Fruit fly (Drosophila melanogaster) whole organism, adult: ENCODE data around the gene CG10638.

ENCODE experiments used
- CG11617 ChIP-seq: fragments of 200-800 bp; sonication (Bioruptor generic); optimal IDR thresholded peaks from 2 replicates; lab custom pipeline; 2017; ENCODE audit warnings: mild to moderate bottlenecking, missing biosample characterization, missing genetic modification reagents, missing genetic modification characterization
- CG14711 ChIP-seq: fragments of 200-800 bp; sonication (Bioruptor generic); optimal IDR thresholded peaks from 2 replicates; lab custom pipeline; 2018; ENCODE audit warnings: missing biosample characterization, mild to moderate bottlenecking, missing genetic modification characterization, moderate library complexity
- CG1620 ChIP-seq: fragments of 200-800 bp; sonication (Bioruptor generic); optimal IDR thresholded peaks from 2 replicates; lab custom pipeline; 2016; ENCODE audit warnings: missing biosample characterization, missing genetic modification characterization
- CG33017 ChIP-seq: fragments of 200-800 bp; sonication (Bioruptor generic); optimal IDR thresholded peaks from 2 replicates; lab custom pipeline; 2018; ENCODE audit warnings: missing biosample characterization, mild to moderate bottlenecking, missing genetic modification characterization, moderate library complexity
- Clk ChIP-seq: fragments of 200-800 bp; sonication (Bioruptor generic); optimal IDR thresholded peaks from 2 replicates; lab custom pipeline; 2017; ENCODE audit warnings: missing biosample characterization, missing genetic modification characterization
- Hr96 ChIP-seq: fragments of 200-800 bp; sonication (Bioruptor generic); optimal IDR thresholded peaks from 2 replicates; lab custom pipeline; 2016; ENCODE audit warnings: missing biosample characterization, missing genetic modification characterization
- Mnt ChIP-seq: fragments of 200-800 bp; sonication (Bioruptor generic); optimal IDR thresholded peaks from 2 replicates; lab custom pipeline; 2016; ENCODE audit warnings: missing biosample characterization, mild to moderate bottlenecking, missing genetic modification characterization
- cic ChIP-seq: fragments of 200-800 bp; sonication (Bioruptor generic); optimal IDR thresholded peaks from 2 replicates; lab custom pipeline; 2017; ENCODE audit warnings: missing biosample characterization, mild to moderate bottlenecking, missing genetic modification characterization, moderate library complexity
- cnc ChIP-seq, 2 experiments: fragments of >200 bp; optimal IDR thresholded peaks; 2 replicates each; lab custom pipeline; 2017
- kay ChIP-seq: fragments of 200-800 bp; sonication (Bioruptor generic); peaks from one replicate; lab custom pipeline; 2016; ENCODE audit warnings: missing biosample characterization, missing genetic modification characterization, borderline replicate concordance
- ovo ChIP-seq: fragments of 200-800 bp; sonication (Bioruptor generic); optimal IDR thresholded peaks from 2 replicates; lab custom pipeline; 2016; ENCODE audit warnings: missing biosample characterization, missing genetic modification characterization
- pad ChIP-seq: fragments of 200-800 bp; sonication (Bioruptor generic); optimal IDR thresholded peaks from 3 replicates; lab custom pipeline; 2017; ENCODE audit warnings: missing biosample characterization, missing genetic modification characterization, mild to moderate bottlenecking, moderate library complexity, missing genetic modification reagents
- tj ChIP-seq: fragments of 200-800 bp; sonication (Bioruptor generic); optimal IDR thresholded peaks from 3 replicates; lab custom pipeline; 2017; ENCODE audit warnings: missing biosample characterization, mild to moderate bottlenecking, missing genetic modification characterization, moderate library complexity

DNA sequence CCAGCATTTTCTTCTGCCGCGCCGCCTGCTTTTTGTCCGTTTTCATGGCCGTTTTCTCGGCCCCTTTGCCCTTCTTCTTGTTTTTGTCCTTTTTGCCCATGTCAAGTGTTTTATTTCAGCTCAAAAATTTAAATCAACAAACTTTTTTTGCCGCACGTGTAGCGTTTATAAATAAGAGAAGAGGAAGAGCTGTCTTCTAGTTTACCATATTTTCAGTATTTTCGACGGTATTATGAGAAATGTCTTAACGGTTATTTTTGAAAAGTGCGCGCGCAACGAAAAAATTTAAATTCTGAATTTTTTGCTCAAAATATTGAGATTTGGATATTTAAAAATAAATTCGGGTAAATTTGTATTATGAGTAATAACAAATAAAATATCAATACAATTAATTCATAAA is 36.0 kb upstream of the CG10638 start, which contains the start of gene CG4069:
- TF ChIP-seq CG11617 (GFP tag; lab: Kevin White, UChicago), result no peak
- no peak for TF ChIP-seq cnc (optimal IDR thresholded peaks at IDR 0.05; lab: Kevin White, UChicago)
- TF ChIP-seq CG14711, result no peak
- TF ChIP-seq cic (GFP tag; lab: Kevin White, UChicago), result no peak
- no peak for TF ChIP-seq kay (GFP tag; lab: Kevin White, UChicago)
- no peak for TF ChIP-seq pad (GFP tag; lab: Kevin White, UChicago)
- TF ChIP-seq CG1620 (GFP tag; lab: Kevin White, UChicago), result no peak
- TF ChIP-seq Clk (GFP tag; lab: Kevin White, UChicago), result no peak
- no peak for TF ChIP-seq Hr96 (GFP tag; lab: Kevin White, UChicago)
- no peak for TF ChIP-seq ovo (GFP tag; lab: Kevin White, UChicago)
- peak; percentile 94 for TF ChIP-seq Mnt (GFP tag; lab: Kevin White, UChicago)
- no peak for TF ChIP-seq CG33017 (tag; lab: Kevin White, UChicago)
- no peak for TF ChIP-seq tj (GFP tag; lab: Kevin White, UChicago)
